Worm (Caenorhabditis elegans): Measurements from ENCODE around the gene pqn-62.

ce11 chrX:5147918-5148317 lies 48.0 kb upstream of the pqn-62 start, which contains the start of gene C31H2.14:
- TF ChIP-seq nhr-179 (tag; optimal IDR thresholded peaks at IDR 0.05) = no peak
- no peak for TF ChIP-seq hmg-20 (GFP tag; IDR thresholded peaks at IDR 0.05)
- no peak for TF ChIP-seq tbx-9 (tag; optimal IDR thresholded peaks at IDR 0.05; ENCODE audit: borderline replicate concordance)
- no peak for TF ChIP-seq attf-3 (GFP tag; conservative IDR thresholded peaks at IDR 0.05)
- TF ChIP-seq F49E8.2 (tag; optimal IDR thresholded peaks at IDR 0.05; ENCODE audit: insufficient read depth) = no peak
- TF ChIP-seq tbp1 (GFP tag; optimal IDR thresholded peaks at IDR 0.05) = no peak

All from whole organism, young adult.